Worm (Caenorhabditis elegans) whole organism, L4/young adult: ENCODE measurements around the gene K01H12.4.

ENCODE experiments used
- W03F9.2 ChIP-seq: fragments of 150-350 bp; optimal IDR thresholded peaks from 2 replicates; lab custom pipeline; 2014; ENCODE audit warnings: missing biosample characterization, missing genetic modification characterization
- dao-5 ChIP-seq: sonication (generic microtip); optimal IDR thresholded peaks from 2 replicates; lab custom pipeline; 2016; ENCODE audit warnings: missing genotype, missing genetic modification characterization, moderate library complexity, missing compliant biosample characterization
- him-1 ChIP-seq: sonication (generic microtip); optimal IDR thresholded peaks from 2 replicates; lab custom pipeline; 2016; ENCODE audit warnings: missing genotype, missing genetic modification reagents, missing genetic modification characterization, missing compliant biosample characterization

DNA sequence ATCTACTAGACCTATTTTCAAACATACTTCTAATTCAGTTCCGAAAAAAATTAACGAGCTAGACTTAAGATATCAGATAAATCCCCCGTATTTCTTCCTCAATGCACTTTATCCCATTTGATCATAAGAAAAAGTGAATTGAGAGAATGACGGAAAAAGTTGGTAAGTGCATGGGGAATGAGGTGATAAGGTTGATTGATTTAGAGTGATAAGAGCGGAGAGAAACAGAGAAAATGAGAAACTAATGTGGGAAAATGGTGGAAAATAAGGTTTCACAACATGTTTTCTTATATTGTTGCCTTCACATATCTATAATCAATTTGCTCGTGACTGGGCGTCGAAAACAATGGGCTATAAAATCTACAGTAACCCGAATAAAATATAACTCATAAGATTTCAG lies 22.9 kb downstream of the K01H12.4 start:
- no peak for TF ChIP-seq him-1 (tag; lab: Kevin White, UChicago)
- TF ChIP-seq dao-5 (tag; lab: Kevin White, UChicago), result no peak
- peak; percentile 21 for TF ChIP-seq W03F9.2 (tag; lab: Kevin White, UChicago)
